Fruit fly (Drosophila melanogaster): ENCODE data around the gene Oseg1.

Gene Oseg1

dm6 chr3L:8371538-8371937, 41.1 kb downstream of the Oseg1 start:
- no peak for TF ChIP-seq noc (tag; optimal IDR thresholded peaks at IDR 0.05)

- no peak for TF ChIP-seq noc (tag; optimal IDR thresholded peaks at IDR 0.05)
Observed at dm6 chr3L:8370922-8371321, 41.7 kb downstream of the Oseg1 start.

- no peak for TF ChIP-seq noc (tag; optimal IDR thresholded peaks at IDR 0.05)
Observed at dm6 chr3L:8369456-8369855, 43.2 kb downstream of the Oseg1 start.

dm6 chr3L:8368694-8369344, 43.8 kb downstream of the Oseg1 start:
- TF ChIP-seq noc (tag; optimal IDR thresholded peaks at IDR 0.05): no peak

- no peak for TF ChIP-seq noc (tag; optimal IDR thresholded peaks at IDR 0.05)
Observed at dm6 chr3L:8363266-8363665, 49.4 kb downstream of the Oseg1 start.

dm6 chr3L:8360643-8361110, 51.9 kb downstream of the Oseg1 start, which contains the start of gene Idh:
TSS of gene Idh (minus strand) at chr3L:8360906.
- TF ChIP-seq noc (tag; optimal IDR thresholded peaks at IDR 0.05): peak; percentile 61

dm6 chr3L:8360063-8360642, 52.5 kb downstream of the Oseg1 start:
- no peak for TF ChIP-seq noc (tag; optimal IDR thresholded peaks at IDR 0.05)

- peak; percentile 60 for TF ChIP-seq noc (tag; optimal IDR thresholded peaks at IDR 0.05)
Observed at dm6 chr3L:8358776-8359455, 53.7 kb downstream of the Oseg1 start.

dm6 chr3L:8358138-8358537, 54.5 kb downstream of the Oseg1 start:
- peak; percentile 27 for TF ChIP-seq noc (tag; optimal IDR thresholded peaks at IDR 0.05)

Data from whole organism, larva.